Worm (Caenorhabditis elegans): Measurements from ENCODE around the gene D1086.6.

D1086.6 gene

DNA sequence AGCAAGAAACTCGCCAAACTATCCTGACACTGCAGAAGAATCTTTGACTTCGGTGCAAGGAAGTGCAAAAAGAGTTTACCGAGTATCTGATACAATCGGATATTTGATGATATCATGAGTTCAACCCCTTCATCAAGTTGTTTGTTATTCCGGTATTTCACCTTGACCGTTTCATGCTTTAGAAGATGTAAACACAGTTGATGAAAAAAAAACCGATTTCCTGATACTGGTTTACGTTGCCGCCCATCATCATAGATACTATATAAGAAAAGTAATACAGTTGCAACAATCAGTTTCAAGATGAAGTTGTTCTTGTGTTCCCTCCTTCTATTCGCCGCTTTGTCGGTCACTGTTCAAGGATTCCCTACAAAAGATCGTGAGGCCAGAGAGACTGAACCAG is 27.9 kb downstream of the D1086.6 start, which contains the start of gene H39E23.3:
Gene H39E23.3, plus strand, starts transcription at position 301 of the 400 bp plus-strand sequence.
- no peak for TF ChIP-seq nhr-237 (tag; optimal IDR thresholded peaks at IDR 0.05)
- TF ChIP-seq ama-1 (optimal IDR thresholded peaks at IDR 0.05): no peak
- TF ChIP-seq ztf-11 (tag; optimal IDR thresholded peaks at IDR 0.05): no peak

DNA sequence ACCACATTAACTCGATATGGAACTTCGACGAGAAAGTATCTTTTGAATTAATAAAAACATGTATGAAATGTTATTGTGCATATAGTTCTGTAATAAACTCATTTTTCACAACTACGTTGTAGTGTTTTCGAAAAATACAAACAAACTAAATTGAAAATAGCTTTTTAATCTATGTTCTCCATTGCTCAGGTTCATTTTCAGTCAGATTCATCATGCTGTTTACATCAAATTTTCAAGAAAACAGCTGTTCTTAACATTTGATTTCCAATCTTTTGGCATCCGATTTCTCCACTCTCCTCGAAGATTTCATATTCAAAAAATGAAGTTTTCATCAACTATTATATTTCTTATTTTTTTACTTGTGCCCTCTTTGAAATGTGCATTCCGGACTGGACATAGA is 30.4 kb downstream of the D1086.6 start, which contains the start of gene H39E23.2:
Gene H39E23.2, plus strand, starts transcription at position 301 of the 400 bp plus-strand sequence.
- TF ChIP-seq Y55F3AM.14 (GFP tag; optimal IDR thresholded peaks at IDR 0.05) (no peak), mbf-1 (tag; optimal IDR thresholded peaks at IDR 0.05) (no peak), egl-27 (tag; optimal IDR thresholded peaks at IDR 0.05) (no peak), nhr-129 (tag; optimal IDR thresholded peaks at IDR 0.05) (no peak), sem-4 (tag; optimal IDR thresholded peaks at IDR 0.05) (no peak), gmeb-1 (tag; optimal IDR thresholded peaks at IDR 0.05) (no peak), elt-3 (tag; optimal IDR thresholded peaks at IDR 0.05) (no peak), ztf-4 (tag; optimal IDR thresholded peaks at IDR 0.05) (no peak), nhr-6 (tag; optimal IDR thresholded peaks at IDR 0.05) (no peak), elt-1 (tag; optimal IDR thresholded peaks at IDR 0.05) (no peak)

DNA sequence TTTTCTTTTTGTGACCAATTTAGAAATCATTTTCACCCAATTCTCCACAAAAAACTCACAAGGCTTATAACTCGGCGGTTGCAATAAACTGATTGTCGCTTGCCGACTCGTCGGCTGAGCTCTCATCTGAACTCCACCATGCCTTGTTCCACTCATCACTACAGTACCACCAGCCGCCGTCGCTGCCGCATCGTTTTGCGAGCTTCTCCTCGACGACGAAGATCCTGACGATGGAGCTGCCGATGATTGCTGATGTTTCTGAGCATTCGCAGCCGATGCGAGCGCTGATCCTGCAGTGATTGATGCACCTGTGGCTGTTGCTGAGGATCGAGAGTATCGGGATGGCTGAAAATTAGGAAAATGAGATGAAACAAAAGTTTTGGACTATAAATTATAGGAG is 41.1 kb downstream of the D1086.6 start:
- TF ChIP-seq C34F6.9 (tag; optimal IDR thresholded peaks at IDR 0.05): no peak
- TF ChIP-seq alr-1 (tag; optimal IDR thresholded peaks at IDR 0.05): no peak
- TF ChIP-seq lin-13 (GFP tag; optimal IDR thresholded peaks at IDR 0.05): no peak

DNA sequence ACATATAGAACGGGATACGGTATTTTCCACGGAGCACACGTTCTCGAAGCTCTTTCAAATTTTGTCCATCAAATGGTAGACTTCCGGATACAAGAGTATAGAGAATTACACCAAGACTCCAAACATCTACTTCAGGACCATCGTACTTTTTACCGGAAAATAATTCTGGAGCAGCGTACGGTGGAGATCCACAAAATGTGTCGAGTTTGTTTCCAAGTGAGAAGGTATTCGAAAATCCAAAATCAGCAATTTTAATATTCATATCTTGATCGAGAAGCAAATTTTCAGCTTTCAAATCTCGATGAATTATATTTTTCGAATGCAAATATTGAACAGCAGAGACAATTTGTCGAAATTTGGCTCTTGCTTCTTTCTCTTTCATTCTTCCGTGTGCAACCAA is 43.6 kb downstream of the D1086.6 start:
- no peak for TF ChIP-seq skn-1 (tag; optimal IDR thresholded peaks at IDR 0.05)
- TF ChIP-seq sem-4 (tag; optimal IDR thresholded peaks at IDR 0.05): no peak
- no peak for TF ChIP-seq sma-3 (GFP tag; optimal IDR thresholded peaks at IDR 0.05)
- no peak for TF ChIP-seq lin-39 (tag; optimal IDR thresholded peaks at IDR 0.05)
- TF ChIP-seq elt-1 (tag; optimal IDR thresholded peaks at IDR 0.05): no peak

DNA sequence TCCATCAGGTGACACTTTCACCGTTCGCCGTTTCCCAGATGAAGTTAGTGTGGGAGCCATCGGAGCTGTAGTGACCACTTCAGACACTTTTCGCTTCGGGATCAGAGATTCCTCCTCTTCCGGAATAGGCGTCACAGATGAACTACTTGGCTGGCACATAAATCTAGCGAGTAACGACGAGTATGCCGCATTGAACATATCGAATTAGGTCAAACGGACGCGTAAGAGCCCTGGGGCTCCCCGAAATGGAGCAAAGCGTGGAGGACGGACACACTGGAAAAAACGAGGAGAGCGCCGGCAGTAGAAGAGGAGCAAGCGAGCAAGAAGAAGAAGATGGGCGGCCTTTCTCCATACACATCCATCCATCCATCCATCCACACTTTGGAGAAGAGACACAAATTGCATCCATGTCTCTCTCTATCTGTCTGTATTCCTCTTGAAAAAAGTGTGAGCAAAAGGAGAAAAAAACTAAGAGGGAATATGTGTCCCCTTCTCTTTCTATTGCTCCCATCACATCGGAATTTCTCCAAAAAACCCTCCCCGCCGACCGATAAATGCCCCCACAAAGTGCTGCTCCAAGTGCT is 46.8 kb downstream of the D1086.6 start:
- no peak for TF ChIP-seq nhr-10 (tag; optimal IDR thresholded peaks at IDR 0.05)
- TF ChIP-seq nhr-129 (tag; optimal IDR thresholded peaks at IDR 0.05): peak; percentile 17
- TF ChIP-seq ZK546.5 (tag; optimal IDR thresholded peaks at IDR 0.05): no peak
- no peak for TF ChIP-seq snpc-4 (tag; optimal IDR thresholded peaks at IDR 0.05)
- TF ChIP-seq nhr-77 (tag; optimal IDR thresholded peaks at IDR 0.05): no peak
- no peak for TF ChIP-seq alr-1 (tag; optimal IDR thresholded peaks at IDR 0.05)
- no peak for TF ChIP-seq mab-5 (tag; optimal IDR thresholded peaks at IDR 0.05)

DNA sequence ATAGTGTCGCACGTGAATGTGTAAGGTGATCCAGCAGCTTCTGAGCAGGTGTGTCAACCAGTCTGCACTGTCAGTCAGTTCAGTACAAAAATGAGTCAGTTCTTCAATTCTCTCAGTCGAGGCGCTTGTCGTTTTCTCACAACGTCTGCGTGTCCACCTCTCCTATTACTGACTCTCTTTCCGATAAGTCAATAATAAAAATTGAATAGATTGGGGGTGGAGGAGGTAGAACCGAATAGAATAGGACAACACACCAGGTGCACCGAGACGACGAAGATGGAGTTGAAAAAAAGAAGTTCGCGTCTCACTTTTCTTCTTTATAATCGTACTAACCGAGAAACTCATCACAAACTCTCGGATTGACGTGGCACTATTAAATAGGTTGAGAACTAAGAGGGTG is 48.2 kb downstream of the D1086.6 start:
- TF ChIP-seq ztf-1 (GFP tag; conservative IDR thresholded peaks at IDR 0.05) (no peak), fos-1 (tag; optimal IDR thresholded peaks at IDR 0.05) (peak; percentile 52), lin-39 (tag; optimal IDR thresholded peaks at IDR 0.05) (no peak), nhr-129 (tag; optimal IDR thresholded peaks at IDR 0.05) (peak; percentile 18)

DNA sequence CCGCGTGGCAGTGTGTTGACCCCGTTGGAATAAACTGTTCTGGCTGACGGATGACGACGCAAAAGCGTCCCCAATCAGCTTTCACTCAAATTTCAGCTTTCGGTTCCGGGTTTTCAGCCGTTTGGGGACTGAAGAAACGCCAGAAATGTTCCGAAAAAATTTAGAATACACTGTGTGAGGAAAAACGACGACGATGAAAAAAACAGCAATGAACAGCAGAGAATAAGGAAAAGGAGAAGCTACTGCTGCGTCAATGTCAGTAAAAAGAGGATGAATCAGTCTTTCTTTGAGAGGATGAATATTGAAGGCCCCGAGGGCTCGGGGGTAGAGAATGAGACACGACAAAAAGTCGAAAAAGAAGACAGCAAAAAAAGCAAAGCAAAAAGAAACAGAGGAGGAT is 49.3 kb downstream of the D1086.6 start:
- TF ChIP-seq Y55F3AM.14 (GFP tag; optimal IDR thresholded peaks at IDR 0.05) (peak; percentile 3), ZK546.5 (tag; optimal IDR thresholded peaks at IDR 0.05) (no peak)

DNA sequence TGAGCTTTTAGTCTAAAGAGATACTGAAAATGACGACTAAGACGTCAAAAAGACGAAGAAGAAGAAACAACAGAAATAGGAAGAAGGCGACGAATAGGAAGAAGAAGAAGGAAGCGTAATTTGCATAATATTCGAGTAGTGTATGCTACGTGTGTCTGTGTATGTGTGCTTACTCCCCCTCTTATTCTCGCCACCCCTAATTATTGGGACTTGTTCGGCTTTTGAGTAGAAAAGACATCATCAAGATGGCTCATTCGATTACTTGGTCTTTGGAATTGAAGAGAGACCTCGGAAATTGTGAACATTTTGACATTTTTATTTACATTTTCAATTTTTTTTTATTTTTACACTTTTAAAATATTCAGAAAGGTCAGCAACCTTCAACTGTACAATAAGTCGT is 50.6 kb downstream of the D1086.6 start:
- TF ChIP-seq nhr-11 (tag; optimal IDR thresholded peaks at IDR 0.05) (no peak), mdl-1 (tag; optimal IDR thresholded peaks at IDR 0.05) (no peak), gmeb-1 (tag; optimal IDR thresholded peaks at IDR 0.05) (no peak), egl-27 (tag; optimal IDR thresholded peaks at IDR 0.05) (no peak), unc-39 (tag; optimal IDR thresholded peaks at IDR 0.05) (no peak), nhr-77 (tag; optimal IDR thresholded peaks at IDR 0.05) (no peak), alr-1 (tag; optimal IDR thresholded peaks at IDR 0.05) (no peak), nhr-129 (tag; optimal IDR thresholded peaks at IDR 0.05) (no peak), F13H6.1 (tag; optimal IDR thresholded peaks at IDR 0.05) (no peak), skn-1 (tag; optimal IDR thresholded peaks at IDR 0.05) (no peak)

All from whole organism, L2 larva.